Fruit fly (Drosophila melanogaster) whole organism, prepupa: ENCODE results near the gene CG9452.
"Not testable (repeated sequence)": the region's sequence is repeated elsewhere in the genome, so short reads cannot be mapped to it uniquely, and the experiment has no call there.

ENCODE experiments used
- CG11762 ChIP-seq: fragments of 200-800 bp; sonication (Bioruptor generic); optimal IDR thresholded peaks from 3 replicates; lab custom pipeline; 2016; ENCODE audit warnings: missing biosample characterization, missing genetic modification characterization; ENCODE audit not compliant: insufficient read depth
- Ets21C ChIP-seq: fragments of 200-800 bp; sonication (Bioruptor generic); optimal IDR thresholded peaks from 3 replicates; lab custom pipeline; 2016; ENCODE audit warnings: missing biosample characterization, missing genetic modification characterization
- fd59A ChIP-seq: fragments of 200-800 bp; sonication (Bioruptor generic); optimal IDR thresholded peaks from 2 replicates; lab custom pipeline; 2017; ENCODE audit warnings: missing biosample characterization, mild to moderate bottlenecking, missing genetic modification characterization, missing genetic modification reagents
- topi ChIP-seq: fragments of 200-800 bp; sonication (Bioruptor generic); optimal IDR thresholded peaks from 3 replicates; lab custom pipeline; 2016; ENCODE audit warnings: missing biosample characterization, missing genetic modification characterization

- TF ChIP-seq CG11762 (GFP tag; lab: Kevin White, UChicago); topi; fd59A; Ets21C (GFP tag; lab: Kevin White, UChicago): not testable (repeated sequence)
These were observed 36.7 kb downstream of the CG9452 start, which contains the start of the genes CG14096 and CG32214 for dm6 chr3L:19466979-19467378.
